Worm (Caenorhabditis elegans) whole organism, L4 larva: Measurements from ENCODE around the gene scl-10.

Experiments used
- D1046.2 ChIP-seq: fragments of 200-800 bp; sonication (Bioruptor generic); IDR thresholded peaks from 2 replicates; pipeline ENCODE4 v1.3.6; 2022; ENCODE audit warnings: missing genetic modification characterization, missing compliant biosample characterization
- F10B5.3 ChIP-seq: sonication (generic microtip); optimal IDR thresholded peaks from 2 replicates; lab custom pipeline; 2016; ENCODE audit warnings: mild to moderate bottlenecking, missing genetic modification characterization, missing compliant biosample characterization
- F49E8.2 ChIP-seq: sonication (generic microtip); optimal IDR thresholded peaks from 2 replicates; lab custom pipeline; 2016; ENCODE audit warnings: missing compliant biosample characterization, mild to moderate bottlenecking, missing genetic modification characterization, borderline replicate concordance
- T20F7.1 ChIP-seq: fragments of 200-800 bp; sonication (Bioruptor generic); optimal IDR thresholded peaks from 2 replicates; lab custom pipeline; 2018; ENCODE audit warnings: mild to moderate bottlenecking, missing genetic modification characterization, missing compliant biosample characterization
- T26A8.4 ChIP-seq: fragments of 200-800 bp; sonication (Bioruptor generic); IDR thresholded peaks from 2 replicates; pipeline ENCODE4 v1.3.6; 2022; ENCODE audit warnings: missing genetic modification characterization, missing compliant biosample characterization
- ZK546.5 ChIP-seq, 2 experiments: sonication (generic microtip); optimal IDR thresholded peaks; 2 replicates each; lab custom pipeline; 2017; ENCODE audit warnings: missing biosample characterization in 2 of 2, missing genetic modification characterization in 2 of 2
- aha-1 ChIP-seq: fragments of 150-350 bp; peaks from one replicate; lab custom pipeline; 2014; ENCODE audit warnings: missing biosample characterization, missing genetic modification characterization
- aly-2 ChIP-seq: sonication (generic microtip); optimal IDR thresholded peaks from 2 replicates; lab custom pipeline; 2018; ENCODE audit warnings: missing biosample characterization, missing genetic modification characterization
- ama-1 ChIP-seq: fragments of 150-350 bp; optimal IDR thresholded peaks from 2 replicates; lab custom pipeline; 2014; ENCODE audit warnings: inconsistent platforms, mixed read lengths
- arid-1 ChIP-seq: fragments of 200-800 bp; sonication (Bioruptor generic); conservative IDR thresholded peaks from 2 replicates; pipeline ENCODE4 v1.3.6; 2022; ENCODE audit warnings: missing genetic modification reagents, missing genetic modification characterization, missing compliant biosample characterization
- ceh-28 ChIP-seq: fragments of 150-350 bp; optimal IDR thresholded peaks from 2 replicates; lab custom pipeline; 2014; ENCODE audit warnings: missing biosample characterization, missing genetic modification reagents, missing genetic modification characterization
- ceh-44 ChIP-seq: fragments of 200-800 bp; sonication (Bioruptor generic); IDR thresholded peaks from 2 replicates; pipeline ENCODE4 v1.3.6; 2022; ENCODE audit warnings: missing genetic modification reagents, missing genetic modification characterization, missing compliant biosample characterization
- ceh-62 ChIP-seq: sonication (generic microtip); optimal IDR thresholded peaks from 2 replicates; lab custom pipeline; 2017; ENCODE audit warnings: missing biosample characterization, missing genetic modification characterization
- ceh-82 ChIP-seq: sonication (generic microtip); optimal IDR thresholded peaks from 2 replicates; lab custom pipeline; 2017; ENCODE audit warnings: missing biosample characterization, missing genetic modification characterization
- ces-1 ChIP-seq: fragments of 150-350 bp; sonication (generic microtip); optimal IDR thresholded peaks from 4 replicates; lab custom pipeline; 2014; ENCODE audit warnings: missing biosample characterization, missing genetic modification reagents, missing genetic modification characterization
- dpl-1 ChIP-seq: fragments of 150-350 bp; optimal IDR thresholded peaks from 2 replicates; lab custom pipeline; 2014; ENCODE audit warnings: missing biosample characterization, missing genetic modification reagents, missing genetic modification characterization
- egl-43 ChIP-seq: fragments of 200-800 bp; sonication (Bioruptor generic); IDR thresholded peaks from 2 replicates; pipeline ENCODE4 v1.3.6; 2022; ENCODE audit warnings: missing genetic modification reagents, missing genetic modification characterization, missing compliant biosample characterization
- fos-1 ChIP-seq: fragments of 150-350 bp; optimal IDR thresholded peaks from 2 replicates; lab custom pipeline; 2014; ENCODE audit warnings: missing biosample characterization, missing genetic modification characterization
- hmg-1.1 ChIP-seq: fragments of 200-800 bp; sonication (Bioruptor generic); IDR thresholded peaks from 2 replicates; pipeline ENCODE4 v1.3.6; 2022; ENCODE audit warnings: missing genetic modification reagents, missing genetic modification characterization, missing compliant biosample characterization
- jun-1 ChIP-seq: fragments of 150-350 bp; optimal IDR thresholded peaks from 2 replicates; lab custom pipeline; 2014; ENCODE audit warnings: missing biosample characterization, missing genetic modification reagents, missing genetic modification characterization
- lin-13 ChIP-seq: fragments of 150-350 bp; optimal IDR thresholded peaks from 2 replicates; lab custom pipeline; 2014; ENCODE audit warnings: missing biosample characterization, missing genetic modification reagents, missing genetic modification characterization
- lin-39 ChIP-seq: fragments of 150-350 bp; optimal IDR thresholded peaks from 2 replicates; lab custom pipeline; 2014; ENCODE audit warnings: missing biosample characterization, missing genetic modification reagents, missing genetic modification characterization
- lsy-2 ChIP-seq, 2 experiments: fragments of 150-350 bp in 1 of 2; sonication (generic microtip) in 1 of 2; optimal IDR thresholded peaks; 2 replicates each; lab custom pipeline; 2014 to 2017; ENCODE audit warnings: missing biosample characterization in 2 of 2, missing genetic modification characterization in 2 of 2
- madf-5 ChIP-seq, 2 experiments: fragments of 200-800 bp; sonication (Bioruptor generic); IDR thresholded peaks; 2 replicates each; pipeline ENCODE4 v1.3.6; 2022; ENCODE audit warnings: missing compliant biosample characterization in 2 of 2, missing genetic modification characterization in 2 of 2
- mdt-29 ChIP-seq: fragments of 200-800 bp; sonication (Bioruptor generic); IDR thresholded peaks from 2 replicates; pipeline ENCODE4 v1.3.6; 2022; ENCODE audit warnings: missing genetic modification reagents, missing genetic modification characterization, missing compliant biosample characterization
- mep-1 ChIP-seq: fragments of 150-350 bp; sonication (generic microtip); optimal IDR thresholded peaks from 3 replicates; lab custom pipeline; 2014; ENCODE audit warnings: missing biosample characterization, missing genetic modification characterization
- nhr-10 ChIP-seq: fragments of 150-350 bp; optimal IDR thresholded peaks from 2 replicates; lab custom pipeline; 2014; ENCODE audit warnings: missing biosample characterization, missing genetic modification characterization
- nhr-6 ChIP-seq: fragments of 150-350 bp; optimal IDR thresholded peaks from 2 replicates; lab custom pipeline; 2014; ENCODE audit warnings: missing biosample characterization, missing genetic modification characterization
- pqm-1 ChIP-seq: sonication (generic microtip); optimal IDR thresholded peaks from 2 replicates; lab custom pipeline; 2017; ENCODE audit warnings: missing biosample characterization, missing genetic modification characterization
- set-16 ChIP-seq: fragments of 200-800 bp; sonication (Bioruptor generic); IDR thresholded peaks from 2 replicates; pipeline ENCODE4 v1.3.6; 2022; ENCODE audit warnings: missing genetic modification reagents, missing genetic modification characterization, missing compliant biosample characterization
- spr-1 ChIP-seq: sonication (generic microtip); optimal IDR thresholded peaks from 2 replicates; lab custom pipeline; 2016; ENCODE audit warnings: mild to moderate bottlenecking, missing genetic modification characterization, missing compliant biosample characterization
- unc-39 ChIP-seq: sonication (generic microtip); optimal IDR thresholded peaks from 2 replicates; lab custom pipeline; 2017; ENCODE audit warnings: missing biosample characterization, missing genetic modification characterization
- unc-62 ChIP-seq, 3 experiments: fragments of 150-350 bp in 1 of 3; sonication (generic microtip); optimal IDR thresholded peaks in 2 of 3; peaks in 1 of 3; 1 replicate in 1 of 3; 2 replicates in 2 of 3; lab custom pipeline; 2014 to 2017; ENCODE audit warnings: missing biosample characterization in 3 of 3, missing genetic modification characterization in 3 of 3, missing genetic modification reagents in 3 of 3, missing genotype in 1 of 3
- vab-7 ChIP-seq: fragments of 200-800 bp; sonication (Bioruptor generic); IDR thresholded peaks from 2 replicates; pipeline ENCODE4 v1.3.6; 2022; ENCODE audit warnings: missing genetic modification reagents, missing genetic modification characterization, missing compliant biosample characterization
- zfp-2 ChIP-seq: sonication (generic microtip); optimal IDR thresholded peaks from 2 replicates; lab custom pipeline; 2016; ENCODE audit warnings: mild to moderate bottlenecking, missing genetic modification characterization, missing compliant biosample characterization

The scl-10 gene

DNA sequence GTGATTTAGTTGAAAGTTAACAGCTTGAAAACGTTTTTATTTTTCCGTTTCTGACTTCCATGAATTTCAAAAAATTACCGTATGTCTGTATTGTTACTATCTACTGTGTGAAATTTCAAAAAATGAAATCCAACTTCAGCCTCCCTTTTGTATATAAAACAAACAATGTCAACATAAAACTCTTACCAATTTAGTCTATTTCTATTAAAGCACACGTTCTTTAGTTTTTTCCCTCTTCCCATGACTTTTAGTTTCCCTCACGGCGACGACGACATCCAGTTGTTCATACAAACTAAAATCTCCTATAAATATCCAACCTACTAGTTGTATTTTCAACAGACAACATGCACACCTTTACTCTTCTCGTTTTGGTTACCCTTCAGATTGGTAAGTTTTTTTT, 11.0 kb downstream of the scl-10 start, which contains the start of gene scl-3:
Gene scl-3 (plus strand): TSS at position 301 of the 400 bp plus-strand sequence.
- peak; percentile 20 for TF ChIP-seq aha-1 (tag; lab: Kevin White, UChicago)
- no peak for TF ChIP-seq vab-7 (GFP tag; lab: Robert Waterston, UW)
- no peak for TF ChIP-seq ama-1

DNA sequence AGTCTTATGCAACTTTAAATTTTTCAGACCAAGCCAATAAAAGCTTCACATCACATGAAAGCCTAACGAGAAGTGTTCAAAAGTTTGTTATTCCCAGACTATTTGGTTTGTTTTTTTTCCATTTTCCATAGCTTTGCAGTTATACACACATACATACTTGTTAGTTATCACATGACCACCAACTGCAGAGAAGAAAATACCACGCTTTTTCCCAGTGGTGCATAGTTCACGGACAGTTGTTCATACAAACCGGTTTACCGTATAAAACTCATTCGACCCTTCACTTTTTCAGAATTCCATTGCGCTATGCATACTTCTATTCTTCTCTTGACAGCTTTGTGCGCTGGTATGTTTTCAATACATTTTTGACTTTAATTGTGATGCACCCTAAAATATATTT, 15.5 kb downstream of the scl-10 start, which contains the start of gene scl-5:
Gene scl-5 (plus strand): TSS at position 301 of the 400 bp plus-strand sequence.
- no peak for TF ChIP-seq hmg-1.1 (GFP tag; lab: Robert Waterston, UW)
- no peak for TF ChIP-seq ceh-82 (tag; lab: Kevin White, UChicago)
- no peak for TF ChIP-seq T20F7.1
- TF ChIP-seq lin-13 (GFP tag; lab: Kevin White, UChicago): no peak
- no peak for TF ChIP-seq ZK546.5 (tag; optimal IDR thresholded peaks at IDR 0.05; lab: Kevin White, UChicago)
- TF ChIP-seq aha-1 (tag; lab: Kevin White, UChicago): no peak
- no peak for TF ChIP-seq F49E8.2 (tag; lab: Kevin White, UChicago)
- no peak for TF ChIP-seq fos-1 (tag; lab: Kevin White, UChicago)
- no peak for TF ChIP-seq ces-1

DNA sequence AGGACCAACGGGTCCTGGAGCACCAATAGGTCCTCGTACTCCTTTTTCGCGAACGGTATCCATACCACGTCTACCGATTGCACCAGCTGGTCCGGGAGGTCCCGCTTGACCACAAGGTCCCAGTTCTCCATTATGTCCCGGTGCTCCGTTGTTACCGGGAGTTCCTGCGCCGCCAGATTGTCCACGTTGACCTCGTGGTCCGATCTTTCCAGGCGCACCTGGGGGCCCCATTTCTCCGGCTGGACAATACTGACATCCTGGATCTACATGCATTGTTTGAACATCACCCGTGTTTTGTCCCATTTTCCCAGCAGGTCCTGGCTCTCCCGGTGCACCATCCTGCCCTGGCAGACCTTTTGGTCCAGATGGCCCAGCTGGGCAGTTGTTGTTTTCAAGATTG, 17.8 kb downstream of the scl-10 start:
- TF ChIP-seq jun-1: no peak
- 0 out of 2 replicates have a peak, but pooled peaks have one; percentile 36 for TF ChIP-seq egl-43
- no peak for TF ChIP-seq lsy-2 (tag; optimal IDR thresholded peaks at IDR 0.05; lab: Kevin White, UChicago)
- no peak for TF ChIP-seq D1046.2 (GFP tag; lab: Robert Waterston, UW)
- peak; percentile 68; the same call in 1 of the 2 replicates for TF ChIP-seq set-16
- peak; percentile 80 for TF ChIP-seq aha-1 (tag; lab: Kevin White, UChicago)
- no peak for TF ChIP-seq pqm-1
- TF ChIP-seq, all 104 proteins: peak for 3

DNA sequence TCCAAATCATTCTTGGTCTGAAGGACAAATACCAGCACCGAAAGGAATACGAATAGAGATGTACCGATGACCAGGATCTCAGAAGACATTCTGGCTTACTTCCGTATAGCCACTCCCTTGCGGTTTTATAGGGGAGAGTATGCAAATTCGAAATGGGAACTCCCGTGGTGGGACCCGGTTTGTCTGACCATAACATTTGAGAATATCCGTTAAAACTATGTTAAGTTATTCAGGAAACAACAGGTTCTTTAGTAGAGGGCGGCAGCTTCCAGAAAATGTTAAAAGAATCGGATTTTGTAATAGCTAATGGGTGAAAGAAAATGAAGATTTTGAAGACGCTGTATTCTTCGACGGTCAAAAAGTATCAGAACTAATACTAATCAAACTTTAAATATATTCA, 18.9 kb downstream of the scl-10 start, which contains the start of gene col-131:
Gene col-131 (minus strand): TSS at position 101 of the 400 bp plus-strand sequence.
- TF ChIP-seq spr-1 (tag; lab: Kevin White, UChicago) (no peak), dpl-1 (GFP tag; lab: Kevin White, UChicago) (no peak), aly-2 (tag; lab: Kevin White, UChicago) (no peak), T20F7.1 (no peak), ZK546.5 (tag; optimal IDR thresholded peaks at IDR 0.05; lab: Kevin White, UChicago) (no peak), mdt-29 (GFP tag; lab: Robert Waterston, UW) (no peak), zfp-2 (tag; lab: Kevin White, UChicago) (no peak), nhr-6 (tag; lab: Kevin White, UChicago) (no peak), ceh-28 (tag; lab: Kevin White, UChicago) (no peak), lin-39 (no peak), mep-1 (tag; lab: Kevin White, UChicago) (no peak), T26A8.4 (no peak), nhr-10 (tag; lab: Kevin White, UChicago) (no peak), ceh-44 (no peak), unc-39 (tag; lab: Kevin White, UChicago) (no peak), unc-62 (GFP tag; optimal IDR thresholded peaks at IDR 0.05 in 1 of 2; lab: Kevin White, UChicago) (no peak), unc-62 (tag; optimal IDR thresholded peaks at IDR 0.05; lab: Kevin White, UChicago) (no peak), ceh-62 (tag; lab: Kevin White, UChicago) (no peak), F10B5.3 (tag; lab: Kevin White, UChicago) (no peak)
- TF ChIP-seq, all 104 proteins: peak for 0

DNA sequence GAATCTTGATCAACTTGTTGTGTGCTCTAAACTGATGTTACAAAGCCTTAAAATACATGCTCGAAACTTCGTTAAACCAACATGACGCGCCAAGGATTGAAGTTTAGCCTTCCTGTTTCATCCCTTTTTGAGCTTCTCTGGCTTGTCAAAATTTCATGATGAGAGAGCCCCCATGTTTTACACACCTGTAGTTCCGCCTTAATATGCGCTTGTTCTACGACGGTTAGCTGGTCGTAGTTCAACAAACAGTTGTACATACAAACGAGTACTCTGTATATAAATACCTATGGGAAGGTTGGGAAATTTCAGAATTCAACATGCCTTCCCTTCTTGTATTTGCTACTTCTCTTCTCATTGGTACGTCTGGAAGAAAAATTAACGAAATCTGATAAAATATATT, 20.2 kb downstream of the scl-10 start, which contains the start of gene scl-6:
Gene scl-6 (plus strand): TSS at position 301 of the 400 bp plus-strand sequence.
- TF ChIP-seq arid-1 (GFP tag; lab: Robert Waterston, UW): no peak
- TF ChIP-seq madf-5 (GFP tag; IDR thresholded peaks at IDR 0.05; lab: Robert Waterston, UW): no peak
- no peak for TF ChIP-seq spr-1 (tag; lab: Kevin White, UChicago)
